Worm (Caenorhabditis elegans) whole organism, L1 larva: ENCODE results near the gene C49A9.5.

ENCODE experiments used
- ama-1 ChIP-seq: fragments of 150-350 bp; optimal IDR thresholded peaks from 2 replicates; lab custom pipeline; 2014
- nhr-237 ChIP-seq: fragments of 150-350 bp; optimal IDR thresholded peaks from 2 replicates; lab custom pipeline; 2014; ENCODE audit warnings: missing biosample characterization, missing genetic modification characterization
- pax-3 ChIP-seq: fragments of 200-800 bp; sonication (Bioruptor generic); optimal IDR thresholded peaks from 2 replicates; lab custom pipeline; 2018; ENCODE audit warnings: mild to moderate bottlenecking, missing genetic modification characterization, moderate library complexity, missing compliant biosample characterization
- snpc-4 ChIP-seq: fragments of 150-350 bp; optimal IDR thresholded peaks from 2 replicates; lab custom pipeline; 2014; ENCODE audit warnings: missing biosample characterization, missing genetic modification characterization

- TF ChIP-seq nhr-237 (tag; lab: Kevin White, UChicago) (no peak), snpc-4 (tag; lab: Kevin White, UChicago) (no peak), ama-1 (lab: Kevin White, UChicago) (no peak), pax-3 (no peak)
Measured at ce11 chrIV:6217066-6217465, 3.6 kb downstream of the C49A9.5 start, which contains the start of gene C49A9.9.
